Fruit fly (Drosophila melanogaster) whole organism, embryonic: Measurements from ENCODE around the gene Or92a.

ENCODE experiments used
- Ada2b ChIP-seq: fragments of 200-800 bp; sonication (Bioruptor generic); IDR thresholded peaks from 2 replicates; pipeline ENCODE4 v1.3.6; 2022; ENCODE audit warnings: missing biosample characterization, missing genetic modification characterization
- Bdp1 ChIP-seq: fragments of 200-800 bp; sonication (Bioruptor generic); optimal IDR thresholded peaks from 3 replicates; lab custom pipeline; 2016; ENCODE audit warnings: missing biosample characterization, missing genetic modification characterization
- Bgb ChIP-seq: fragments of 200-800 bp; sonication (Bioruptor generic); IDR thresholded peaks from 2 replicates; pipeline ENCODE4 v1.3.6; 2022; ENCODE audit warnings: missing biosample characterization, missing genetic modification characterization; ENCODE audit not compliant: partially characterized antibody
- CG10979 ChIP-seq: fragments of 200-800 bp; sonication (Bioruptor generic); optimal IDR thresholded peaks from 2 replicates; lab custom pipeline; 2018; ENCODE audit warnings: missing biosample characterization, mild to moderate bottlenecking, missing genetic modification characterization, moderate library complexity
- CG11695 ChIP-seq: fragments of 200-800 bp; sonication (Bioruptor generic); IDR thresholded peaks from 3 replicates; pipeline ENCODE4 v1.3.6; 2022; ENCODE audit warnings: missing biosample characterization, missing genetic modification characterization
- CG12299 ChIP-seq: fragments of 200-800 bp; sonication (Bioruptor generic); optimal IDR thresholded peaks from 2 replicates; lab custom pipeline; 2018; ENCODE audit warnings: missing biosample characterization, mild to moderate bottlenecking, missing genetic modification characterization
- CG1233 ChIP-seq: fragments of 200-800 bp; sonication (Bioruptor generic); optimal IDR thresholded peaks from 4 replicates; lab custom pipeline; 2018; ENCODE audit warnings: missing biosample characterization, mild to moderate bottlenecking, missing genetic modification characterization
- CG13775 ChIP-seq: fragments of 200-800 bp; sonication (Bioruptor generic); optimal IDR thresholded peaks from 3 replicates; lab custom pipeline; 2017; ENCODE audit warnings: missing biosample characterization, mild to moderate bottlenecking, missing genetic modification characterization
- CG15011 ChIP-seq: fragments of 200-800 bp; sonication (Bioruptor generic); optimal IDR thresholded peaks from 3 replicates; lab custom pipeline; 2018; ENCODE audit warnings: missing biosample characterization, mild to moderate bottlenecking, missing genetic modification characterization
- CG15269 ChIP-seq: fragments of 200-800 bp; sonication (Bioruptor generic); optimal IDR thresholded peaks from 2 replicates; lab custom pipeline; 2018; ENCODE audit warnings: missing biosample characterization, mild to moderate bottlenecking, missing genetic modification characterization, moderate library complexity
- CG16863 ChIP-seq: fragments of 200-800 bp; sonication (Bioruptor generic); optimal IDR thresholded peaks from 3 replicates; lab custom pipeline; 2016; ENCODE audit warnings: missing biosample characterization, missing genetic modification characterization
- CG18476 ChIP-seq: fragments of 200-800 bp; sonication (Bioruptor generic); optimal IDR thresholded peaks from 2 replicates; lab custom pipeline; 2016; ENCODE audit warnings: missing biosample characterization, mild to moderate bottlenecking, missing genetic modification characterization
- CG2120 ChIP-seq: fragments of 200-800 bp; sonication (Bioruptor generic); optimal IDR thresholded peaks from 3 replicates; lab custom pipeline; 2016; ENCODE audit warnings: missing biosample characterization, missing genetic modification characterization
- CG31365 ChIP-seq: fragments of 200-800 bp; sonication (Bioruptor generic); optimal IDR thresholded peaks from 2 replicates; lab custom pipeline; 2018; ENCODE audit warnings: missing biosample characterization, mild to moderate bottlenecking, missing genetic modification characterization
- CG31388 ChIP-seq: fragments of 200-800 bp; sonication (Bioruptor generic); optimal IDR thresholded peaks from 2 replicates; lab custom pipeline; 2016; ENCODE audit warnings: missing biosample characterization, missing genetic modification characterization
- CG3847 ChIP-seq: fragments of 200-800 bp; sonication (Bioruptor generic); IDR thresholded peaks from 2 replicates; pipeline ENCODE4 v1.3.6; 2022; ENCODE audit warnings: missing biosample characterization, missing genetic modification characterization
- CG4707 ChIP-seq: fragments of 200-800 bp; sonication (Bioruptor generic); optimal IDR thresholded peaks from 2 replicates; lab custom pipeline; 2018; ENCODE audit warnings: missing biosample characterization, mild to moderate bottlenecking, missing genetic modification characterization, moderate library complexity
- CG6175 ChIP-seq: fragments of 200-800 bp; sonication (Bioruptor generic); IDR thresholded peaks from 3 replicates; pipeline ENCODE4 v1.3.6; 2022; ENCODE audit warnings: missing biosample characterization, missing genetic modification characterization
- CG6654 ChIP-seq: fragments of 200-800 bp; sonication (Bioruptor generic); optimal IDR thresholded peaks from 2 replicates; lab custom pipeline; 2017; ENCODE audit warnings: missing biosample characterization, mild to moderate bottlenecking, missing genetic modification characterization
- CTCF ChIP-seq: fragments of 200-800 bp; sonication (Bioruptor generic); optimal IDR thresholded peaks from 2 replicates; lab custom pipeline; 2017; ENCODE audit warnings: missing biosample characterization, mild to moderate bottlenecking, missing genetic modification characterization, moderate library complexity
- Dek ChIP-seq: fragments of 200-800 bp; sonication (Bioruptor generic); optimal IDR thresholded peaks from 3 replicates; lab custom pipeline; 2019; ENCODE audit warnings: missing biosample characterization, mild to moderate bottlenecking, missing genetic modification characterization, moderate library complexity
- Dp ChIP-seq: fragments of 200-800 bp; sonication (Bioruptor generic); optimal IDR thresholded peaks from 2 replicates; lab custom pipeline; 2018; ENCODE audit warnings: missing biosample characterization, mild to moderate bottlenecking, missing genetic modification characterization, moderate library complexity
- Dref ChIP-seq: fragments of 200-800 bp; sonication (Bioruptor generic); IDR thresholded peaks from 2 replicates; pipeline ENCODE4 v1.3.6; 2022; ENCODE audit warnings: missing biosample characterization, missing genetic modification characterization
- E2f2 ChIP-seq: fragments of 200-800 bp; sonication (Bioruptor generic); IDR thresholded peaks from 2 replicates; pipeline ENCODE4 v1.3.6; 2022; ENCODE audit warnings: missing biosample characterization, missing genetic modification characterization
- Ets65A ChIP-seq: fragments of 200-800 bp; sonication (Bioruptor generic); peaks from one replicate; lab custom pipeline; 2016; ENCODE audit warnings: missing biosample characterization, missing genetic modification characterization
- Fer1 ChIP-seq: fragments of 200-800 bp; sonication (Bioruptor generic); optimal IDR thresholded peaks from 2 replicates; lab custom pipeline; 2017; ENCODE audit warnings: missing biosample characterization, mild to moderate bottlenecking, missing genetic modification characterization
- Hmx ChIP-seq: fragments of 200-800 bp; sonication (Bioruptor generic); optimal IDR thresholded peaks from 2 replicates; lab custom pipeline; 2016; ENCODE audit warnings: missing biosample characterization, missing genetic modification characterization
- Mes4 ChIP-seq: fragments of 200-800 bp; sonication (Bioruptor generic); optimal IDR thresholded peaks from 2 replicates; lab custom pipeline; 2016; ENCODE audit warnings: missing biosample characterization, missing genetic modification characterization
- Myb ChIP-seq: fragments of 200-800 bp; sonication (Bioruptor generic); optimal IDR thresholded peaks from 2 replicates; lab custom pipeline; 2016; ENCODE audit warnings: missing biosample characterization, missing genetic modification characterization
- NC2α ChIP-seq: fragments of 200-800 bp; sonication (Bioruptor generic); optimal IDR thresholded peaks from 2 replicates; lab custom pipeline; 2016; ENCODE audit warnings: missing biosample characterization, missing genetic modification characterization
- Stat92E ChIP-seq, 3 experiments: fragments of >200 bp in 2 of 3; fragments of 200-800 bp in 1 of 3; sonication (Bioruptor generic) in 1 of 3; optimal IDR thresholded peaks; 2 replicates each; lab custom pipeline; 2017 to 2019; ENCODE audit warnings: missing biosample characterization in 3 of 3, missing genetic modification characterization in 3 of 3, mild to moderate bottlenecking in 1 of 3, moderate library complexity in 1 of 3
- Xrp1 ChIP-seq: fragments of 200-800 bp; sonication (Bioruptor generic); IDR thresholded peaks from 2 replicates; pipeline ENCODE4 v1.3.6; 2022; ENCODE audit warnings: missing biosample characterization, missing genetic modification characterization
- al ChIP-seq: fragments of 200-800 bp; sonication (Bioruptor generic); IDR thresholded peaks from 2 replicates; pipeline ENCODE4 v1.3.6; 2022; ENCODE audit warnings: missing biosample characterization, missing genetic modification characterization
- aop ChIP-seq: fragments of 200-800 bp; sonication (Bioruptor generic); IDR thresholded peaks from 2 replicates; pipeline ENCODE4 v1.3.6; 2022; ENCODE audit warnings: missing biosample characterization, missing genetic modification characterization
- btn ChIP-seq: fragments of 200-800 bp; sonication (Bioruptor generic); optimal IDR thresholded peaks from 2 replicates; lab custom pipeline; 2016; ENCODE audit warnings: missing biosample characterization, missing genetic modification characterization
- cg ChIP-seq: fragments of 200-800 bp; sonication (Bioruptor generic); optimal IDR thresholded peaks from 3 replicates; lab custom pipeline; 2019; ENCODE audit warnings: missing biosample characterization, mild to moderate bottlenecking, missing genetic modification characterization, moderate library complexity
- eyg ChIP-seq: fragments of 200-800 bp; sonication (Bioruptor generic); optimal IDR thresholded peaks from 3 replicates; lab custom pipeline; 2016; ENCODE audit warnings: missing biosample characterization, missing genetic modification characterization
- gcm2 ChIP-seq: fragments of 200-800 bp; sonication (Bioruptor generic); optimal IDR thresholded peaks from 2 replicates; lab custom pipeline; 2016; ENCODE audit warnings: missing biosample characterization, missing genetic modification characterization
- gsb-n ChIP-seq: fragments of 200-800 bp; sonication (Bioruptor generic); optimal IDR thresholded peaks from 3 replicates; lab custom pipeline; 2018; ENCODE audit warnings: missing biosample characterization, mild to moderate bottlenecking, missing genetic modification characterization
- ham ChIP-seq: fragments of 200-800 bp; sonication (Bioruptor generic); IDR thresholded peaks from 2 replicates; pipeline ENCODE4 v1.3.6; 2022; ENCODE audit warnings: missing biosample characterization, missing genetic modification characterization
- jing ChIP-seq: fragments of 200-800 bp; sonication (Bioruptor generic); optimal IDR thresholded peaks from 2 replicates; lab custom pipeline; 2018; ENCODE audit warnings: missing biosample characterization, mild to moderate bottlenecking, missing genetic modification characterization
- ken ChIP-seq: fragments of 200-800 bp; sonication (Bioruptor generic); IDR thresholded peaks from 3 replicates; pipeline ENCODE4 v1.3.6; 2022; ENCODE audit warnings: missing biosample characterization, missing genetic modification characterization
- lmd ChIP-seq: fragments of 200-800 bp; sonication (Bioruptor generic); IDR thresholded peaks from 2 replicates; pipeline ENCODE4 v1.3.6; 2022; ENCODE audit warnings: missing biosample characterization, missing genetic modification characterization
- nerfin-1 ChIP-seq: fragments of 200-800 bp; sonication (Bioruptor generic); optimal IDR thresholded peaks from 3 replicates; lab custom pipeline; 2019; ENCODE audit warnings: missing biosample characterization, mild to moderate bottlenecking, missing genetic modification characterization, moderate library complexity
- otp ChIP-seq: fragments of 200-800 bp; sonication (Bioruptor generic); IDR thresholded peaks from 3 replicates; pipeline ENCODE4, ENCODE4 v1.3.6; 2022; ENCODE audit warnings: missing biosample characterization, missing genetic modification characterization
- pho ChIP-seq: fragments of 200-800 bp; sonication (Bioruptor generic); optimal IDR thresholded peaks from 2 replicates; lab custom pipeline; 2016; ENCODE audit warnings: missing biosample characterization, missing genetic modification characterization
- pita ChIP-seq: fragments of 200-800 bp; sonication (Bioruptor generic); optimal IDR thresholded peaks from 2 replicates; lab custom pipeline; 2017; ENCODE audit warnings: missing biosample characterization, mild to moderate bottlenecking, missing genetic modification characterization
- rib ChIP-seq: fragments of 200-800 bp; sonication (Bioruptor generic); IDR thresholded peaks from 2 replicates; pipeline ENCODE4 v1.3.6; 2022; ENCODE audit warnings: missing biosample characterization, missing genetic modification characterization
- sd ChIP-seq: fragments of 200-800 bp; sonication (Bioruptor generic); optimal IDR thresholded peaks from 3 replicates; lab custom pipeline; 2018; ENCODE audit warnings: missing biosample characterization, mild to moderate bottlenecking, missing genetic modification characterization, moderate library complexity
- sisA ChIP-seq: fragments of 200-800 bp; sonication (Bioruptor generic); IDR thresholded peaks from 2 replicates; pipeline ENCODE4 v1.3.6; 2022; ENCODE audit warnings: missing biosample characterization, missing genetic modification characterization
- tna ChIP-seq: fragments of 200-800 bp; sonication (Bioruptor generic); IDR thresholded peaks from 2 replicates; pipeline ENCODE4 v1.3.6; 2022; ENCODE audit warnings: missing biosample characterization, missing genetic modification characterization; ENCODE audit not compliant: partially characterized antibody

Gene Or92a

dm6 chr3R:20504488-20504887 is at the start of gene Or92a:
Gene Or92a, plus strand, starts transcription at chr3R:20504788.
- TF ChIP-seq CG18476 (GFP tag; lab: Kevin White, UChicago) (no peak), Bgb (GFP tag; lab: Robert Waterston, UW) (no peak), CG15011 (no peak), CG6175 (GFP tag; lab: Robert Waterston, UW) (no peak), sd (tag; lab: Kevin White, UChicago) (no peak), Mes4 (GFP tag; lab: Kevin White, UChicago) (no peak), cg (GFP tag; lab: Kevin White, UChicago) (no peak), CG31388 (GFP tag; lab: Kevin White, UChicago) (no peak), Xrp1 (GFP tag; lab: Robert Waterston, UW) (no peak), otp (GFP tag; lab: Robert Waterston, UW) (no peak), CG15269 (no peak), CG16863 (GFP tag; lab: Kevin White, UChicago) (no peak)
- TF ChIP-seq, all 482 proteins: peak for 0

DNA sequence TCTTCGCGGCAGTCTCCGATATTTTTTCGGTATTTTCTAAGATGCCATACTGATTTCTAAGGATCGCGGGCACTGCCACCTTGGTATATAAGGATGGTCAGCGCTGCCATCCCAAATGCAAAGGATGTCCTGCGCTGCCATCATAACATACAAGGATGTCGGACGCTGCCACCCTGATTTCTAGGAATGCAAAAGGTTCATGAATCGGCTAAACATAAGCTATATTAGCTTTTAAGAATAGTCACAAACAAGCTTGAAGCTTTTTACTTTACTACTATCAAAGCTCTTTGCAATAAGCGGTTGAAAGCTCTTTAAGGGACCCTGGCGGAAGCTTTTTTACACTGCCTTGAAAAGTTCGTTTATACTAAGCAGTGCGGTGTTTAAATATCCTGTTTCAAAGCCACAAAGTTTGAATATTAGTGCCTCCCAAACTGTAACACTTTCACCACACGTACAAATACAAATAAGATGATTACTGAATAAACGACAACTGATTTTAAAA is 40.3 kb upstream of the Or92a start:
- TF ChIP-seq CG11695 (GFP tag; lab: Robert Waterston, UW) (no peak), Hmx (no peak), tna (no peak), rib (GFP tag; lab: Robert Waterston, UW) (no peak), Ada2b (GFP tag; lab: Robert Waterston, UW) (no peak), CG3847 (GFP tag; lab: Robert Waterston, UW) (peak; percentile 32; the same call in 1 of the 2 replicates), Dref (GFP tag; lab: Robert Waterston, UW) (0 out of 2 replicates have a peak, but pooled peaks have one; percentile 23), Fer1 (no peak), ken (GFP tag; lab: Robert Waterston, UW) (no peak), aop (GFP tag; lab: Robert Waterston, UW) (no peak), CTCF (peak; percentile 72), al (no peak), ham (GFP tag; lab: Robert Waterston, UW) (no peak), nerfin-1 (no peak), Dek (tag; lab: Kevin White, UChicago) (no peak), pita (GFP tag; lab: Kevin White, UChicago) (peak; percentile 22), lmd (no peak), CG12299 (no peak), CG1233 (no peak), Ets65A (peak; percentile 22), CG31365 (tag; lab: Kevin White, UChicago) (peak; percentile 72), CG13775 (no peak), CG6654 (GFP tag; lab: Kevin White, UChicago) (peak; percentile 89), Myb (GFP tag; lab: Kevin White, UChicago) (peak; percentile 44), CG4707 (GFP tag; lab: Kevin White, UChicago) (no peak), eyg (no peak), gcm2 (no peak), jing (GFP tag; lab: Kevin White, UChicago) (no peak), CG10979 (no peak), btn (GFP tag; lab: Kevin White, UChicago) (no peak), Bdp1 (GFP tag; lab: Kevin White, UChicago) (no peak), Stat92E (GFP tag; optimal IDR thresholded peaks at IDR 0.05; lab: Kevin White, UChicago) (no peak), CG2120 (no peak), CG6175 (GFP tag; lab: Robert Waterston, UW) (no peak), E2f2 (GFP tag; lab: Robert Waterston, UW) (peak; percentile 56), gsb-n (no peak), sisA (GFP tag; lab: Robert Waterston, UW) (no peak), pho (no peak), Dp (GFP tag; lab: Kevin White, UChicago) (peak; percentile 36), NC2α (GFP tag; lab: Kevin White, UChicago) (no peak)
